Worm (Caenorhabditis elegans) whole organism, L3 larva: Measurements from ENCODE around the gene Y69A2AR.12.

Source experiments
- R02D3.7 ChIP-seq: fragments of 150-350 bp; optimal IDR thresholded peaks from 2 replicates; lab custom pipeline; 2014; ENCODE audit warnings: missing biosample characterization, missing genetic modification characterization
- egl-5 ChIP-seq: fragments of 150-350 bp; optimal IDR thresholded peaks from 2 replicates; lab custom pipeline; 2017; ENCODE audit warnings: missing biosample characterization, missing genetic modification reagents, missing genetic modification characterization, inconsistent platforms
- elt-2 ChIP-seq: sonication (generic microtip); optimal IDR thresholded peaks from 2 replicates; lab custom pipeline; 2016; ENCODE audit warnings: missing genetic modification reagents, mild to moderate bottlenecking, missing genetic modification characterization, missing compliant biosample characterization
- elt-3 ChIP-seq, 3 experiments: fragments of 150-350 bp in 1 of 3; sonication (generic microtip) in 2 of 3; optimal IDR thresholded peaks; 2 replicates in 2 of 3; 4 replicates in 1 of 3; lab custom pipeline; 2014 to 2017; ENCODE audit warnings: missing biosample characterization in 3 of 3, missing genetic modification characterization in 3 of 3
- fkh-10 ChIP-seq: sonication (generic microtip); optimal IDR thresholded peaks from 2 replicates; lab custom pipeline; 2017; ENCODE audit warnings: missing biosample characterization, missing genetic modification reagents, missing genetic modification characterization
- fos-1 ChIP-seq: fragments of 150-350 bp; optimal IDR thresholded peaks from 2 replicates; lab custom pipeline; 2014; ENCODE audit warnings: missing biosample characterization, missing genetic modification characterization
- nfya-1 ChIP-seq: sonication (generic microtip); optimal IDR thresholded peaks from 2 replicates; lab custom pipeline; 2017; ENCODE audit warnings: missing genetic modification characterization, mild to moderate bottlenecking, missing compliant biosample characterization, antibody characterized with exemption, moderate library complexity; ENCODE audit not compliant: insufficient read depth
- nhr-11 ChIP-seq: fragments of 150-350 bp; optimal IDR thresholded peaks from 2 replicates; lab custom pipeline; 2014; ENCODE audit warnings: missing biosample characterization, missing genetic modification characterization
- nhr-237 ChIP-seq: fragments of 150-350 bp; optimal IDR thresholded peaks from 2 replicates; lab custom pipeline; 2014; ENCODE audit warnings: missing biosample characterization, missing genetic modification characterization
- nhr-25 ChIP-seq: sonication (generic microtip); optimal IDR thresholded peaks from 2 replicates; lab custom pipeline; 2017; ENCODE audit warnings: missing biosample characterization, missing genetic modification characterization
- sea-2 ChIP-seq: fragments of 150-350 bp; sonication (generic microtip); optimal IDR thresholded peaks from 4 replicates; lab custom pipeline; 2014; ENCODE audit warnings: missing biosample characterization, missing genetic modification reagents, missing genetic modification characterization
- skn-1 ChIP-seq: fragments of 150-350 bp; optimal IDR thresholded peaks from 2 replicates; lab custom pipeline; 2014; ENCODE audit warnings: missing biosample characterization, missing genetic modification characterization
- tbx-2 ChIP-seq: sonication (generic microtip); optimal IDR thresholded peaks from 2 replicates; lab custom pipeline; 2016; ENCODE audit warnings: mild to moderate bottlenecking, missing genetic modification characterization, missing compliant biosample characterization
- unc-62 ChIP-seq: fragments of 150-350 bp; sonication (generic microtip); optimal IDR thresholded peaks from 4 replicates; lab custom pipeline; 2014; ENCODE audit warnings: missing biosample characterization, missing genetic modification reagents, missing genetic modification characterization

DNA sequence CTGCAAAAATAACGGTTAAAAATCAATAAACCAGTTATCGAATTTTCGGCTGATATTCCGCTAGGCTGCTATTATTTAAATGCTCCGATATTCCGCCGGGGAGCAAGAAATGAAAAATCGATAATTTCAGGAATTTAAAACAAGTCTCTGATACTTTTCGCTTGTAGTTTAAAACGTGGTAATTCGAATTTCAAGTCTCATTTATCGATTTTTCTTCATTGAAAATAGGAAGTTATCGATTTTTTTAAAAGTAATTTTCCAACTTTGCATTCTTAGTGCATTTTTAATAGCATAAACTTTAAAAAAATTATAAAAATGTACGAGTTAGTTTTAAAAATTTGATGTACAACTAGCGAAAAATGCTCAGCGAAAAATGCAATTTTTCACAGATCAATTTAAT lies 16.1 kb upstream of the Y69A2AR.12 start:
- no peak for TF ChIP-seq elt-2 (tag; lab: Kevin White, UChicago)
- TF ChIP-seq tbx-2 (tag; lab: Kevin White, UChicago), result no peak
- no peak for TF ChIP-seq nhr-237
- no peak for TF ChIP-seq skn-1
- no peak for TF ChIP-seq nhr-25
- no peak for TF ChIP-seq fos-1 (tag; lab: Kevin White, UChicago)
- TF ChIP-seq R02D3.7 (tag; lab: Kevin White, UChicago), result no peak
- no peak for TF ChIP-seq egl-5 (tag; lab: Kevin White, UChicago)
- no peak for TF ChIP-seq elt-3 (tag; optimal IDR thresholded peaks at IDR 0.05; lab: Kevin White, UChicago)
- TF ChIP-seq nfya-1 (tag; lab: Kevin White, UChicago), result no peak
- TF ChIP-seq nhr-11 (tag; lab: Kevin White, UChicago), result no peak
- no peak for TF ChIP-seq fkh-10 (GFP tag; lab: Kevin White, UChicago)
- no peak for TF ChIP-seq sea-2 (GFP tag; lab: Kevin White, UChicago)
- no peak for TF ChIP-seq unc-62
